Worm (Caenorhabditis elegans) whole organism, dauer: Measurements from ENCODE around the gene pwp-1.

Experiments
- unc-62 ChIP-seq: sonication (generic microtip); optimal IDR thresholded peaks from 2 replicates; lab custom pipeline; 2017; ENCODE audit warnings: missing biosample characterization, missing genetic modification reagents, missing genetic modification characterization

Gene pwp-1

DNA sequence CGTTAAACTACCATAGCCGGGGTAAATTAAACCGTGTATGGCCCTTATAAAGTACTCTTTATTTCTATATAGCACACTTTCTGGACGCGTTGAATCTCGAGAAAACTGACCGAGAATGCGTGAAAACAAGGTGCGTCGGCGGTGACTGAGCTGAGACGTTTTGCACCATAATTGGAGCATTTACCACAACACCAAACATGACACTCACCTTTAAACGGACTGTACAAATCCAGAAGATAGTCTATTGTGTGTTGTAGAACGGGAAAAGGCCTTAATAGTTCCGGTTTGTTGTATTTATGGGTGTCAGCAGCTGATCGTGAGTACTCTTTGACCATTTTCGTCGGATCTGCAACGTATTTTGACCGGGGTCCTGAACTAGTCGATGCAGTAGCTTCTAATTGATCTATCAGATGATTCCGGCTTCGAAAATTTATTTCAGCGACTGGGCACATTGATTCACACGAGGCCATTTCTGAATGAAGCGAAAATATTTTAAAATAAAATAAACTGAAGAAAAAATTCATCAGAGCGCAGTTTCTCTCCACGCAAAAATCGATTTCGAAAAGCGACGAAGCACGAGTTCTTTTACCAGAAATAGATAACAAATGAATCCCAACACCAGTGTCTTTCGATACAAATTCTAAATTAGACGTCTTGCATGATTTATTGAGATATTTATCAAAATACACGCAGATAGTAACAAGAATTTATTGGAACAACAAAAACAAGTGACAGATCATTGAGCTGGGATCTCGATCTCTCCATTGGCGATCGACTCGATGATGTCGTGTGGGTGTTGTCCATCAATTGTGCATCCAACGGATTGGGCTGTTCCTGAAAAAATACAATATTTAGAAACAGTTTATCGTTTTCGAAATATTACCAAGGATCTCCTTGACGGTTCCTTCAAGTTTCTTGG, 2.8 kb upstream of the pwp-1 start, which contains the start of gene tag-115:
Gene tag-115, minus strand, starts transcription at position 472 of the 919 bp plus-strand sequence.
- no peak for TF ChIP-seq unc-62 (GFP tag; lab: Kevin White, UChicago)

DNA sequence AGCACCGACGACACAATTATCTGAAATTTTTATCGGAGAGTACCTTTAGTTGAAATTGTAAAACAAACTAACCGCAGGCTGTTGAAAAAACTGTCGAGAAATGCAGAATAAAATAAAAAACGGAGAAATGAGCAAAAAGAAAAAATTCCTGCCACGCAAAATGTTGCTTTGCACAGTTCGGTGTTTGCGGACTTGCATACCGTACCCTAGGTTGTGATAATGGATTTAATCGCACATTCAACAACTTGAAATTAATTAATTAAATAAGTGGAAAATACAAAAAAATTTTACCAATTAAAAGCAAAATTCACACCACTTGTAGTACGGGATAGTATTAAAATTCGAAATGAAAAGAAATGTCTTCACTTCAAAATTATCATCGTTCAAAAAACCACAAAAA, 5.0 kb downstream of the pwp-1 start:
- TF ChIP-seq unc-62 (GFP tag; lab: Kevin White, UChicago): no peak

DNA sequence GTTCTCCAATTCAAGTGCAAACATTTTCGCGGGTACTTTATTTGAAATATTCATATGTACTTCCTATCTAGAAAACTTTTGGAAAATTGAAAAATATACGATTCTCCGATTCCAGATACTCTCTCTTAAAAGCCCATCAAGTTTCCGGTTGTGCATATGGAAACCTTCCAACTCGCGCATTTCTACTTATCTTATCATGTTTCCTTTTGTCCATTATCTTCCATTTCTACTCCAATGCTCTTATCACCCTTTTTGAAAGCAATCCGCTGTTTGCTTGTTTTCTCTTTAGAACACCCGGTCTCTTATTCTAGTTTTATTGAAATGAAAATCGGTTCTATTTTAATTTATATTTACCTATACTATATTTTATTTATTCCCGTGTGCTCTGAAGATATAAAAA, 14.7 kb downstream of the pwp-1 start, which contains the start of gene C48D1.5:
Gene C48D1.5, plus strand, starts transcription at position 301 of the 400 bp plus-strand sequence.
- TF ChIP-seq unc-62 (GFP tag; lab: Kevin White, UChicago): no peak

DNA sequence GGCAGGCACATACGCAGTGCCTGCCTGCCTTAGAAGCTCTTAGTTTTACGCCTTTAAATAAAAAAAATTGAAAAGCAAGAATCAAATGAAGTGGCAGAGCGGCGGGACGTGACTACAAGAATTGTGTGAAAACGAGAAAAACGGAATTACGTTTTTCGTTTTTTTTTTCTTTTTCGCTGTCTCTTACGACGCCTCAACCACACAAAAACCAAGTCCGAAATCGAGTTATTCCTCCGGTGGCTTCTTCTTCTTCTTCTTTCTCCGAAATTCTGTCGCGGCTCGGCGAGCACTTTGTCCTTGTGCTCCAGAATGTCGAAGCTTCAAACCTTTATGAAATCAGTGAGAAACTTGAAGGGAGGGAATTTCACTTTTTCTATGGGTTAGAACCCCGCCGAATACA, 15.8 kb downstream of the pwp-1 start:
- no peak for TF ChIP-seq unc-62 (GFP tag; lab: Kevin White, UChicago)

DNA sequence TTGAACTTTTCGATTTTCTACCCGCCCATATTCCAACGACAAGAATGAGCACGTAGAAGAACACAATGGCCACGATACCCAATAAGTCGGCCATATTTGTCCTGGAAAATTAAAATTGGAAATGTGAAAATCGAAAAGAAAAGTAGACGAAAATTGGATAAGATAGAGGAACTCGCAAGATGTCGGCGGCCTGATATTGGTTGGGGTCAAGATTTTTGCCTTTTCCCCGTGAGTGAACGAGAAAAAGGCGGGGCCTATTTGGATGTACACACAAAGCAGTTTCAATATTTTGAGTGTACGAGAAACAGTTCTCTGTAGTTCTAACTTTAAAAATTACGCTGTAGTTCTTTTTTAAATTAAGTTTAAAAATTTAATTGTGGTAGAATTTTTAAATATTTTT, 21.9 kb downstream of the pwp-1 start, which contains the start of gene cho-1:
Gene cho-1, minus strand, starts transcription at position 101 of the 400 bp plus-strand sequence.
- TF ChIP-seq unc-62 (GFP tag; lab: Kevin White, UChicago): no peak

DNA sequence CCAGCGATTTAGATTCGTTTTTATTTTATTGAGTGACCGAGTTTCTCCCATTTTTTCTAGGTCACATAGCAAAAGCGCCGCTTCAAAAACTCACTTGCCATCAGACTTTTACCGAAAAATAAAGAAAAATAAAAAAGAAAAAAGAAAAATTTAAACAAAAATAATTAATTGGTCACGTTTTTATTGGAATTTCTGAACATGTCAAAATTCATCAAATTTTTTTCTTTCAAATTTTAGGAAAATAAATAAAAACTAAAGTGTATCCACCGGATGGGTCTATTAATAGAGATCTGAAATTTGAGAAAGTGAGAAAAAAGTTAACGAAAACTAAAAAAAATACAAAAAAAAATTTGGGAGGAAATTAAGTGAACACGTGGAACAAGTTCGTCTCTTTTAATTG, 26.8 kb downstream of the pwp-1 start, which contains the start of gene C48D1.9:
Gene C48D1.9, minus strand, starts transcription at position 101 of the 400 bp plus-strand sequence.
- no peak for TF ChIP-seq unc-62 (GFP tag; lab: Kevin White, UChicago)

DNA sequence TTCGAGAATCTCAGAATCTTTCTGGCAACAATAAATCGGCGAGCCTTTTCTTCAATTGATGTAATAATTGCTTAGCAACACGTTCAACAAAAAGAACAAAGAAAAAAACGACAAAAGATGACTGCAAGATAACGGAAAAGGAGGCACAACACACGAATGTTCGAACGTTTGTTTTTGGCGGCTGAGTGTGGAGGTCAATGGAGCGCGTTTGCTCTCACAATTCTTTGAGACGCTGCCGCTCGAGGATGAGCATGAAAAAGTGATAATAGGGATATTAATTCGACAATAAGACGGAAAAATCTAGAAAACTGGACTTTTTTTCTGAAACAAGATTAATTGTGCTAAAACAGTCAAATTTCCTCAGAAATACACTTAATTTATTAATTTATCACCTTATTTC, 30.5 kb downstream of the pwp-1 start:
- TF ChIP-seq unc-62 (GFP tag; lab: Kevin White, UChicago): no peak

DNA sequence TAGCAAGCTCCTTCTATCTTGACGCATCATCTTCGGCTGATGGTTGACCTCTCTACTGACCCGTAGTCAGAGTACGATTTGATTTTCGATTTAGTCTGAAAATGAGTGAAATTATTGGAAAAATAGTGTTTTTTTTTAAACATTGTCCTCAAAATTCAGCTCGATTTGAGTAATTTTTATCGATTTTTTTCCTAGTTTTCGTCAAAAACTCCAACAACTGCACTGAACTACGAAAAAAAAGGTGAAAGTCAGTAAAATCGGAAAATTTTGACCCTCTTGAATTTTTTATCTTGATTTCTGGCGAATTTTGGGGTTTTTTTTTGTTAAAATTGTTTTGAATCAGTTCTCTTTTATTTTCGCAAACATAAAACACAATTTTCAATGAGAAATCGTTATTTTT, 32.3 kb downstream of the pwp-1 start, which contains the start of gene ced-3:
Gene ced-3, minus strand, starts transcription at position 101 of the 400 bp plus-strand sequence.
- TF ChIP-seq unc-62 (GFP tag; lab: Kevin White, UChicago): no peak

DNA sequence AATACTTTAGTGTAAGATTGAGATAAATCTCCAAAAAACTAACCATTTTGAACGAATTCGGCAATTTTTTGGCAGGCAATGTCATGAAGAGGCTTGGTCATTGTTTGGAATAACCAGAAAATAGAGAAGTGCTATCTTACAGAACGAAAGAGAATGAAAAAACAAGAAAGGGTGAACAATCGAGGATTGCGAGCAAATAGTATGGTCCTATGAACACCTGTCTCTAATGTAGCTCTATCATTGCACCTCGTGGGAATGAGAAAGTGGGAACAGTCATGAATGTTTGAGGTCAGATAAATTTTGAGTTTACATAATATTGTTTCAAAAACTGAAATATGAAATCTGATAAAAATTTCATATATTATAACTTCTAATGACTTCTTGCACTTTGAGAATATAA, 39.1 kb downstream of the pwp-1 start, which contains the start of gene C48D1.1:
Gene C48D1.1, minus strand, starts transcription at position 101 of the 400 bp plus-strand sequence.
- no peak for TF ChIP-seq unc-62 (GFP tag; lab: Kevin White, UChicago)

DNA sequence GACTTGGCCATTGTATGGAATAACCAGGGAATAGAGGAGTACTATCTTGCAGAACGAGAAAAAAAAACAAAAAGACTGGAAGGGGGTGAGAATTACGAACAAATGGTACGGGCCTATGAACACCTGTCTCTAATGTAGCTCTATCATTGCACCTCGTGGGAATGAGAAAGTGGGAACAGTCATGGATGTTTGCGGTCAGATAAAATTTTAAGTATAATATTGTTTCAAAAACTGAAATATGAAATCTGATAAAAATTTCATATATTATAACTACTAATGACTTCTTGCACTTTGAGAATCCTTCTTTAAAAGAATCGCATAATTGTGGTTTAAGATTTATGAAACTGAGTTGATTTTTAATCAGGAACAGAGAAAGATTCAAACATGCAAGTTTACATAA, 43.1 kb downstream of the pwp-1 start, which contains the start of gene F58D2.5:
Gene F58D2.5, minus strand, starts transcription at position 101 of the 400 bp plus-strand sequence.
- TF ChIP-seq unc-62 (GFP tag; lab: Kevin White, UChicago): no peak

DNA sequence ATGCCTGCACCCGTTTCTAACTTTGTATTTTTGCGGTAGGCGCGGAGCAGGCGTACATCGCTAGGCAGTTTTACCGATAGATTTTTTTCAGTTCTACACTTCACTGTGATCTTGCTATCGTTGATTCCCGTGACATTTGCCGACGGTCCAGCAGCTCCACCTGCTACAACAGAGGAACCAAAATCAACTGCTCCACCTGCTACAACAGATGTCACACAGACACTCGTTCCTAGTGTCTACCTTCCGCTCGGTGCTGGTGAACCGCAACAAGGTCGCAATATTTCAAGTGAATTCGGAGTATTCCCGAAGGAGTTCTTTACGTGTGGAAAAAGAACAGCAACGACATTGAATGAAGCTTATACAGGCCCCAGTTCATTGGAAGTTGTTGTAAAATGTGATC, 46.3 kb downstream of the pwp-1 start:
- TF ChIP-seq unc-62 (GFP tag; lab: Kevin White, UChicago): no peak

DNA sequence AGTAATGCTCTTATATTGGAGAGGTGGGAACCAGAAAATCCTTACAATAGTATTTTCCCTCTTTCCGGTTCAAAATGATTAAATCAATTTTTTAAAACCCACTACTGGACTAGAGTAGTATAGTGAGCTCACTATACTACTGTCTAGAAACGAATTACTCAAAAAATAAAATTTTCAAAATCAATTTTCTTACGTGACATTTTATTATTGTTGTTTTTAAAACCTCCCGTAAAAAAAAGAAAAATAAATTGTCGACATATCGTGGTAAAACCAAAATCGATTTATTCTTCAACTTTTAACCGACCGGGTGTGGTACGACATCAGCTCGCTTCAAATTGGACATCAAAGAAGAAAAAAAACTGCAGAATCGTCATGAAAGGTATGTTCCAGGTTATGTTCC, 46.9 kb downstream of the pwp-1 start, which contains the start of gene F58D2.2:
Gene F58D2.2, plus strand, starts transcription at position 301 of the 400 bp plus-strand sequence.
- no peak for TF ChIP-seq unc-62 (GFP tag; lab: Kevin White, UChicago)

DNA sequence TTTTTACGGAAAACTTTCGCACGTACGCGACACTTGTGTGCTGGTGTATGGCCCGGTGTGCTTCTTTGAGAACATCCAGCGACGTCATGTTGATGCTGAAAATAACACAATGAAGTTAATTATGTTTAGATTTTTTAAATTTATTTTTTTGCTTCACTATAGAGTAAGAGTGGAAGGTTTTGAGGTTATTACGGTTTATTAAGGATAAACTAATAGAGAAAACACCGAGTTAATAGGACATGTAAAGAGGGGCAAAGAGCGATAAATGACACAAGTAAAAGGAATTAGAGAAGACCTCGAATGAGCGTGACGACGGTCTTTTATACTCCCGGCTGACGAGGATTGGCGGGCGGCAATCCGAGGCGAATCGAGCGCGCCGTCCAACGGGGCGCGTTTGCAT, 47.4 kb downstream of the pwp-1 start, which contains the start of gene F58D2.4:
Gene F58D2.4, minus strand, starts transcription at position 101 of the 400 bp plus-strand sequence.
- TF ChIP-seq unc-62 (GFP tag; lab: Kevin White, UChicago): no peak
